Worm (Caenorhabditis elegans): ENCODE results near the gene aptf-1.

aptf-1 gene

ce11 chrII:6486344-6486743 is 31.6 kb downstream of the aptf-1 start (continued):
- TF ChIP-seq pha-4 (GFP tag; IDR thresholded peaks at IDR 0.05) (no peak), pha-4 (tag; optimal IDR thresholded peaks at IDR 0.05) (no peak), php-3 (GFP tag; IDR thresholded peaks at IDR 0.05) (0 out of 2 replicates have a peak, but pooled peaks have one; percentile 8), cey-2 (tag; optimal IDR thresholded peaks at IDR 0.05; ENCODE audit: borderline replicate concordance, insufficient read depth) (no peak), nhr-76 (tag; optimal IDR thresholded peaks at IDR 0.05) (no peak), dmd-6 (GFP tag; IDR thresholded peaks at IDR 0.05) (peak; percentile 58), pqm-1 (tag; optimal IDR thresholded peaks at IDR 0.05) (peak; percentile 83), mdt-29 (GFP tag; IDR thresholded peaks at IDR 0.05) (no peak)

- TF ChIP-seq lin-1 (GFP tag; IDR thresholded peaks at IDR 0.05) (no peak), nhr-11 (tag; optimal IDR thresholded peaks at IDR 0.05) (peak; percentile 30), ceh-28 (tag; optimal IDR thresholded peaks at IDR 0.05) (no peak), D1046.2 (GFP tag; IDR thresholded peaks at IDR 0.05) (peak; percentile 98), zfp-3 (GFP tag; conservative IDR thresholded peaks at IDR 0.05) (no peak), hmg-1.1 (GFP tag; IDR thresholded peaks at IDR 0.05) (peak; percentile 47; the same call in 1 of the 2 replicates), nhr-102 (tag; optimal IDR thresholded peaks at IDR 0.05) (no peak), hif-1 (tag; optimal IDR thresholded peaks at IDR 0.05) (peak in 1 of 2 experiments; percentile 50), zag-1 (tag; optimal IDR thresholded peaks at IDR 0.05) (no peak), T26A8.4 (GFP tag; IDR thresholded peaks at IDR 0.05) (no peak), ceh-20 (GFP tag; IDR thresholded peaks at IDR 0.05) (no peak), F44E2.7 (GFP tag; IDR thresholded peaks at IDR 0.05) (no peak), duxl-1 (tag; optimal IDR thresholded peaks at IDR 0.05; ENCODE audit: poor library complexity) (peak; percentile 24), fos-1 (tag; optimal IDR thresholded peaks at IDR 0.05) (no peak), aha-1 (tag) (peak; percentile 95), F10B5.3 (tag; optimal IDR thresholded peaks at IDR 0.05) (no peak), nhr-48 (tag; optimal IDR thresholded peaks at IDR 0.05) (no peak), nhr-6 (tag; optimal IDR thresholded peaks at IDR 0.05) (peak; percentile 83), nhr-25 (tag; optimal IDR thresholded peaks at IDR 0.05; ENCODE audit: borderline replicate concordance, insufficient read depth) (peak; percentile 61), mes-2 (tag; optimal IDR thresholded peaks at IDR 0.05; ENCODE audit: poor library complexity, severe bottlenecking) (peak; percentile 82), ces-1 (GFP tag; optimal IDR thresholded peaks at IDR 0.05) (no peak), spr-3 (GFP tag; optimal IDR thresholded peaks at IDR 0.05) (no peak), snpc-1.2 (GFP tag; IDR thresholded peaks at IDR 0.05) (no peak; the same call in 1 of the 2 replicates), mxl-2 (GFP tag; conservative IDR thresholded peaks at IDR 0.05) (no peak), T20F7.1 (GFP tag; optimal IDR thresholded peaks at IDR 0.05) (no peak), lim-7 (GFP tag; IDR thresholded peaks at IDR 0.05) (no peak), Y5F2A.4 (GFP tag; optimal IDR thresholded peaks at IDR 0.05) (no peak), daf-19 (GFP tag; conservative IDR thresholded peaks at IDR 0.05) (no peak), sdz-12 (GFP tag; optimal IDR thresholded peaks at IDR 0.05) (no peak), ztf-11 (tag; optimal IDR thresholded peaks at IDR 0.05) (no peak), nhr-76 (tag; optimal IDR thresholded peaks at IDR 0.05) (no peak), jun-1 (tag; optimal IDR thresholded peaks at IDR 0.05) (no peak), daf-8 (GFP tag; IDR thresholded peaks at IDR 0.05) (no peak), hlh-11 (tag; optimal IDR thresholded peaks at IDR 0.05) (peak; percentile 54), ceh-62 (tag; optimal IDR thresholded peaks at IDR 0.05) (no peak), tra-1 (GFP tag; IDR thresholded peaks at IDR 0.05) (no peak), nhr-28 (tag; optimal IDR thresholded peaks at IDR 0.05) (peak; percentile 58), arid-1 (GFP tag; conservative IDR thresholded peaks at IDR 0.05) (0 out of 2 replicates have a peak, but pooled peaks have one; percentile 50), hlh-30 (tag; optimal IDR thresholded peaks at IDR 0.05; ENCODE audit: insufficient read depth) (peak; percentile 76), F37D6.2 (tag; optimal IDR thresholded peaks at IDR 0.05) (no peak), pha-4 (GFP tag; IDR thresholded peaks at IDR 0.05) (no peak), pha-4 (tag; optimal IDR thresholded peaks at IDR 0.05) (peak; percentile 91), cey-2 (tag; optimal IDR thresholded peaks at IDR 0.05; ENCODE audit: borderline replicate concordance, insufficient read depth) (no peak), zip-2 (tag; optimal IDR thresholded peaks at IDR 0.05) (no peak), Y105C5A.15 (GFP tag; IDR thresholded peaks at IDR 0.05) (no peak)
These were observed 35.0 kb downstream of the aptf-1 start, which contains the start of the genes snr-3 and rsp-5 for ce11 chrII:6489711-6490184. snr-3 (minus strand) TSS chrII:6489761. rsp-5 (plus strand) TSS chrII:6490165.
